Fruit fly (Drosophila melanogaster) whole organism, wandering third instar larva: ENCODE data around the gene Ugt304A1.
A peak's percentile ranks its signal among the peaks of the same experiment; 100 is the strongest.

Experiments
- Abd-B ChIP-seq: fragments of >200 bp; optimal IDR thresholded peaks from 2 replicates; lab custom pipeline; 2017; ENCODE audit warnings: missing biosample characterization, missing genetic modification characterization
- CG32264 ChIP-seq: fragments of 200-800 bp; sonication (Bioruptor generic); optimal IDR thresholded peaks from 2 replicates; lab custom pipeline; 2016; ENCODE audit warnings: missing biosample characterization, missing genetic modification characterization
- CG9705 ChIP-seq: fragments of 200-800 bp; sonication (Bioruptor generic); optimal IDR thresholded peaks from 2 replicates; lab custom pipeline; 2018; ENCODE audit warnings: missing biosample characterization, mild to moderate bottlenecking, missing genetic modification characterization
- CrebA ChIP-seq: fragments of 200-800 bp; sonication (Bioruptor generic); optimal IDR thresholded peaks from 2 replicates; lab custom pipeline; 2016; ENCODE audit warnings: missing biosample characterization, mild to moderate bottlenecking, missing genetic modification characterization, borderline replicate concordance
- Dfd ChIP-seq: fragments of >200 bp; optimal IDR thresholded peaks from 2 replicates; lab custom pipeline; 2017; ENCODE audit warnings: missing biosample characterization, missing genetic modification characterization
- Dif ChIP-seq: fragments of 200-275, 200-300 bp; sonication (Bioruptor generic); optimal IDR thresholded peaks from 2 replicates; lab custom pipeline; 2018; ENCODE audit warnings: missing biosample characterization, missing genetic modification characterization; ENCODE audit not compliant: partially characterized antibody
- GATAd ChIP-seq: sonication (Bioruptor generic); optimal IDR thresholded peaks from 2 replicates; lab custom pipeline; 2016; ENCODE audit warnings: missing biosample characterization, missing genetic modification characterization
- HLH106 ChIP-seq: fragments of 200-800 bp; optimal IDR thresholded peaks from 3 replicates; lab custom pipeline; 2019; ENCODE audit warnings: missing biosample characterization, mild to moderate bottlenecking, missing genetic modification characterization, moderate library complexity
- Hnf4 ChIP-seq: fragments of 200-800 bp; sonication (Bioruptor generic); optimal IDR thresholded peaks from 2 replicates; lab custom pipeline; 2016; ENCODE audit warnings: missing biosample characterization, mild to moderate bottlenecking, missing genetic modification characterization
- Hr78 ChIP-seq: fragments of >200 bp; optimal IDR thresholded peaks from 2 replicates; lab custom pipeline; 2017; ENCODE audit warnings: missing biosample characterization, missing genetic modification characterization
- Hr83 ChIP-seq: fragments of 200-300 bp; sonication (Bioruptor generic); optimal IDR thresholded peaks from 2 replicates; lab custom pipeline; 2016; ENCODE audit warnings: missing biosample characterization, mild to moderate bottlenecking, missing genetic modification characterization, moderate library complexity; ENCODE audit not compliant: poor library complexity, severe bottlenecking
- Jra ChIP-seq: sonication (Bioruptor generic); optimal IDR thresholded peaks from 2 replicates; lab custom pipeline; 2016; ENCODE audit warnings: missing biosample characterization, missing genetic modification characterization
- Mio ChIP-seq: sonication (Bioruptor generic); optimal IDR thresholded peaks from 2 replicates; lab custom pipeline; 2016; ENCODE audit warnings: missing biosample characterization, missing genetic modification characterization
- Myc ChIP-seq: fragments of >200 bp; optimal IDR thresholded peaks from 2 replicates; lab custom pipeline; 2017
- N ChIP-seq: fragments of >200 bp; optimal IDR thresholded peaks from 2 replicates; lab custom pipeline; 2018; ENCODE audit warnings: missing biosample characterization, missing external identifiers, missing genetic modification characterization
- OdsH ChIP-seq: fragments of 200-800 bp; sonication (Bioruptor generic); optimal IDR thresholded peaks from 2 replicates; lab custom pipeline; 2016; ENCODE audit warnings: missing biosample characterization, mild to moderate bottlenecking, missing genetic modification characterization
- Rel ChIP-seq, 2 experiments: fragments of 200-800 bp; sonication (Bioruptor generic) in 1 of 2; optimal IDR thresholded peaks; 2 replicates in 1 of 2; 3 replicates in 1 of 2; lab custom pipeline; 2016 to 2019; ENCODE audit warnings: mild to moderate bottlenecking in 2 of 2, missing biosample characterization in 2 of 2, missing genetic modification characterization in 2 of 2, moderate library complexity in 1 of 2
- Sp1 ChIP-seq: fragments of 200-800 bp; sonication (Bioruptor generic); optimal IDR thresholded peaks from 3 replicates; lab custom pipeline; 2019; ENCODE audit warnings: missing biosample characterization, mild to moderate bottlenecking, missing genetic modification characterization, moderate library complexity
- Vsx2 ChIP-seq: fragments of 200-300, 225-300 bp; sonication (Bioruptor generic); optimal IDR thresholded peaks from 2 replicates; lab custom pipeline; 2018; ENCODE audit warnings: missing biosample characterization, missing genetic modification characterization; ENCODE audit not compliant: partially characterized antibody
- br ChIP-seq: fragments of 200-800 bp; sonication (Bioruptor generic); optimal IDR thresholded peaks from 2 replicates; lab custom pipeline; 2016; ENCODE audit warnings: missing biosample characterization, missing genetic modification characterization
- brk ChIP-seq: fragments of 200-800 bp; sonication (Bioruptor generic); optimal IDR thresholded peaks from 2 replicates; lab custom pipeline; 2016; ENCODE audit warnings: missing biosample characterization, mild to moderate bottlenecking, missing genetic modification characterization
- dl ChIP-seq, 2 experiments: fragments of 175-275, 200-275 bp in 1 of 2; fragments of 200-275 bp in 1 of 2; sonication (Bioruptor generic); optimal IDR thresholded peaks; lab custom pipeline; 2018; ENCODE audit warnings: mild to moderate bottlenecking in 2 of 2, missing biosample characterization in 2 of 2, missing genetic modification characterization in 2 of 2, moderate library complexity in 2 of 2; ENCODE audit not compliant: partially characterized antibody in 2 of 2, insufficient read depth in 1 of 2
- dmrt93B ChIP-seq: fragments of 200-800 bp; sonication (Bioruptor generic); optimal IDR thresholded peaks from 2 replicates; lab custom pipeline; 2018; ENCODE audit warnings: missing biosample characterization, mild to moderate bottlenecking, missing genetic modification characterization
- dsf ChIP-seq: sonication (Bioruptor generic); optimal IDR thresholded peaks from 2 replicates; lab custom pipeline; 2016; ENCODE audit warnings: missing biosample characterization, missing genetic modification characterization, borderline replicate concordance
- ey ChIP-seq: fragments of 200-800 bp; sonication (Bioruptor generic); optimal IDR thresholded peaks from 2 replicates; lab custom pipeline; 2016; ENCODE audit warnings: missing biosample characterization, missing genetic modification characterization
- foxo ChIP-seq, 2 experiments: fragments of 200-800 bp; sonication (Bioruptor generic); optimal IDR thresholded peaks; 2 replicates in 1 of 2; 3 replicates in 1 of 2; lab custom pipeline; 2016 to 2017; ENCODE audit warnings: missing biosample characterization in 2 of 2, missing genetic modification characterization in 2 of 2
- fru ChIP-seq: fragments of 200-800 bp; sonication (Bioruptor generic); optimal IDR thresholded peaks from 3 replicates; lab custom pipeline; 2016; ENCODE audit warnings: missing biosample characterization, mild to moderate bottlenecking, missing genetic modification characterization
- h ChIP-seq: fragments of 200-800 bp; sonication (Bioruptor generic); optimal IDR thresholded peaks from 3 replicates; lab custom pipeline; 2016; ENCODE audit warnings: missing biosample characterization, mild to moderate bottlenecking, missing genetic modification characterization
- jim ChIP-seq: fragments of 175-275, 200-325 bp; sonication (Bioruptor generic); optimal IDR thresholded peaks from 2 replicates; lab custom pipeline; 2016; ENCODE audit warnings: missing biosample characterization, mild to moderate bottlenecking, missing genetic modification characterization
- lola ChIP-seq: fragments of >200 bp; optimal IDR thresholded peaks from 2 replicates; lab custom pipeline; 2017; ENCODE audit warnings: missing biosample characterization, missing genetic modification characterization
- pan ChIP-seq: fragments of >200 bp; optimal IDR thresholded peaks from 2 replicates; lab custom pipeline; 2017
- psq ChIP-seq: fragments of 200-800 bp; sonication (Bioruptor generic); optimal IDR thresholded peaks from 3 replicates; lab custom pipeline; 2017; ENCODE audit warnings: missing biosample characterization, mild to moderate bottlenecking, missing genetic modification characterization, moderate library complexity
- rgr ChIP-seq: fragments of 200-800 bp; sonication (Bioruptor generic); optimal IDR thresholded peaks from 3 replicates; lab custom pipeline; 2016; ENCODE audit warnings: missing biosample characterization, mild to moderate bottlenecking, missing genetic modification characterization
- sage ChIP-seq: fragments of 200-800 bp; sonication (Bioruptor generic); optimal IDR thresholded peaks from 2 replicates; lab custom pipeline; 2016; ENCODE audit warnings: missing biosample characterization, mild to moderate bottlenecking, missing genetic modification characterization
- sv ChIP-seq: fragments of 200-800 bp; sonication (Bioruptor generic); optimal IDR thresholded peaks from 3 replicates; lab custom pipeline; 2016; ENCODE audit warnings: missing biosample characterization, missing genetic modification characterization
- tai ChIP-seq: sonication (Bioruptor generic); optimal IDR thresholded peaks from 2 replicates; lab custom pipeline; 2016; ENCODE audit warnings: missing biosample characterization, missing genetic modification characterization
- usp ChIP-seq: fragments of >200 bp; optimal IDR thresholded peaks from 2 replicates; lab custom pipeline; 2017; ENCODE audit warnings: missing biosample characterization, missing genetic modification characterization
- woc ChIP-seq: sonication (Bioruptor generic); optimal IDR thresholded peaks from 2 replicates; lab custom pipeline; 2016; ENCODE audit warnings: missing biosample characterization, mild to moderate bottlenecking, missing genetic modification characterization

The Ugt304A1 gene

dm6 chr3R:11209801-11210402 lies 34.7 kb upstream of the Ugt304A1 start, which contains the start of the genes SdhC and Tctp:
Gene SdhC (minus strand): TSS chr3R:11209849.
Gene Tctp (plus strand): TSS chr3R:11210247.
- TF ChIP-seq Hr83 (GFP tag; lab: Kevin White, UChicago) (peak; percentile 82), N (GFP tag; lab: Kevin White, UChicago) (no peak), Myc (peak; percentile 51), Hr78 (GFP tag; lab: Kevin White, UChicago) (no peak), Hnf4 (GFP tag; lab: Kevin White, UChicago) (peak; percentile 66), pan (lab: Kevin White, UChicago) (no peak), Mio (GFP tag; lab: Kevin White, UChicago) (no peak), GATAd (GFP tag; lab: Kevin White, UChicago) (no peak), CrebA (GFP tag; lab: Kevin White, UChicago) (no peak), Vsx2 (GFP tag; lab: Kevin White, UChicago) (no peak), Jra (peak; percentile 65), CG9705 (GFP tag; lab: Kevin White, UChicago) (peak; percentile 17), ey (GFP tag; lab: Kevin White, UChicago) (peak; percentile 49), OdsH (GFP tag; lab: Kevin White, UChicago) (peak; percentile 13), dmrt93B (GFP tag; lab: Kevin White, UChicago) (peak; percentile 24), brk (GFP tag; lab: Kevin White, UChicago) (peak; percentile 77), br (GFP tag; lab: Kevin White, UChicago) (peak; percentile 40), sage (GFP tag; lab: Kevin White, UChicago) (no peak), psq (GFP tag; lab: Kevin White, UChicago) (peak; percentile 63), lola (GFP tag; lab: Kevin White, UChicago) (no peak), Dfd (no peak), Sp1 (peak; percentile 66), fru (GFP tag; lab: Kevin White, UChicago) (peak; percentile 63), dl (GFP tag; optimal IDR thresholded peaks at IDR 0.05; lab: Kevin White, UChicago; ENCODE audit: insufficient read depth in 1 of 2, partially characterized antibody in 2 of 2) (no peak), h (GFP tag; lab: Kevin White, UChicago) (peak; percentile 64), Abd-B (GFP tag; lab: Kevin White, UChicago) (no peak), tai (GFP tag; lab: Kevin White, UChicago) (no peak), usp (GFP tag; lab: Kevin White, UChicago) (no peak), woc (GFP tag; lab: Kevin White, UChicago) (peak; percentile 48), HLH106 (tag; lab: Kevin White, UChicago) (peak; percentile 43), sv (GFP tag; lab: Kevin White, UChicago) (peak; percentile 58), rgr (GFP tag; lab: Kevin White, UChicago) (peak; percentile 57), CG32264 (GFP tag; lab: Kevin White, UChicago) (no peak), foxo (GFP tag; optimal IDR thresholded peaks at IDR 0.05; lab: Kevin White, UChicago) (peak in 1 of 2 experiments; percentile 71), Rel (GFP tag; optimal IDR thresholded peaks at IDR 0.05; lab: Kevin White, UChicago) (no peak), Rel (tag; optimal IDR thresholded peaks at IDR 0.05; lab: Kevin White, UChicago) (peak; percentile 52), jim (GFP tag; lab: Kevin White, UChicago) (no peak), Dif (peak; percentile 72), dsf (peak; percentile 46)

- peak; percentile 6 for TF ChIP-seq brk (GFP tag; lab: Kevin White, UChicago)
- TF ChIP-seq Hr83 (GFP tag; lab: Kevin White, UChicago) = no peak
- TF ChIP-seq Myc = peak; percentile 13
These were observed 33.6 kb upstream of the Ugt304A1 start for dm6 chr3R:11208766-11209331.
